Worm (Caenorhabditis elegans): Measurements from ENCODE around the gene F49E12.8.
A peak's percentile ranks its signal among the peaks of the same experiment; 100 is the strongest.

F49E12.8 gene

ce11 chrII:8428947-8429919, 35.1 kb upstream of the F49E12.8 start:
- TF ChIP-seq nhr-41 (GFP tag; IDR thresholded peaks at IDR 0.05) (no peak), lin-29 (GFP tag; IDR thresholded peaks at IDR 0.05) (no peak), ces-1 (GFP tag; optimal IDR thresholded peaks at IDR 0.05) (no peak), ztf-11 (tag; optimal IDR thresholded peaks at IDR 0.05) (no peak), dpl-1 (GFP tag; optimal IDR thresholded peaks at IDR 0.05) (peak; percentile 24), unc-130 (GFP tag; optimal IDR thresholded peaks at IDR 0.05) (peak; percentile 14), lim-7 (GFP tag; IDR thresholded peaks at IDR 0.05) (no peak), F49E8.2 (tag; optimal IDR thresholded peaks at IDR 0.05; ENCODE audit: borderline replicate concordance) (peak; percentile 52), mxl-3 (GFP tag; optimal IDR thresholded peaks at IDR 0.05) (peak; percentile 7), aha-1 (tag) (peak; percentile 76), lsy-2 (tag; optimal IDR thresholded peaks at IDR 0.05) (peak in 1 of 2 experiments; percentile 43), sdz-12 (GFP tag; optimal IDR thresholded peaks at IDR 0.05) (no peak), saeg-2 (GFP tag; IDR thresholded peaks at IDR 0.05) (no peak), pha-4 (GFP tag; IDR thresholded peaks at IDR 0.05) (no peak), pha-4 (tag; optimal IDR thresholded peaks at IDR 0.05) (no peak), ceh-28 (tag; optimal IDR thresholded peaks at IDR 0.05) (no peak), dve-1 (tag; optimal IDR thresholded peaks at IDR 0.05; ENCODE audit: insufficient read depth) (no peak), ceh-20 (GFP tag; IDR thresholded peaks at IDR 0.05) (no peak), duxl-1 (tag; optimal IDR thresholded peaks at IDR 0.05; ENCODE audit: poor library complexity) (no peak), dmd-9 (GFP tag; IDR thresholded peaks at IDR 0.05) (no peak), F37D6.2 (tag; optimal IDR thresholded peaks at IDR 0.05) (no peak), hmg-1.1 (GFP tag; IDR thresholded peaks at IDR 0.05) (peak; percentile 36; the same call in 1 of the 2 replicates), R02D3.7 (tag; optimal IDR thresholded peaks at IDR 0.05) (no peak), nhr-76 (tag; optimal IDR thresholded peaks at IDR 0.05) (no peak), pqm-1 (tag; optimal IDR thresholded peaks at IDR 0.05) (no peak), madf-9 (GFP tag; conservative IDR thresholded peaks at IDR 0.05) (no peak), zag-1 (tag; optimal IDR thresholded peaks at IDR 0.05) (no peak), ZK337.2 (GFP tag; IDR thresholded peaks at IDR 0.05) (no peak), nhr-111 (GFP tag; optimal IDR thresholded peaks at IDR 0.05) (no peak), nhr-28 (tag; optimal IDR thresholded peaks at IDR 0.05) (peak; percentile 19), daf-16 (GFP tag; optimal IDR thresholded peaks at IDR 0.05) (no peak), daf-16 (tag; optimal IDR thresholded peaks at IDR 0.05) (peak; percentile 8), madf-5 (GFP tag; IDR thresholded peaks at IDR 0.05) (no peak)

- TF ChIP-seq F10B5.3 (tag; optimal IDR thresholded peaks at IDR 0.05): no peak
- TF ChIP-seq lin-39 (tag; optimal IDR thresholded peaks at IDR 0.05): no peak
- no peak for TF ChIP-seq lin-1 (GFP tag; IDR thresholded peaks at IDR 0.05)
- no peak for TF ChIP-seq set-16 (GFP tag; IDR thresholded peaks at IDR 0.05)
- no peak for TF ChIP-seq D1046.2 (GFP tag; IDR thresholded peaks at IDR 0.05)
- TF ChIP-seq pha-4 (GFP tag; IDR thresholded peaks at IDR 0.05): no peak
- no peak for TF ChIP-seq pha-4 (tag; optimal IDR thresholded peaks at IDR 0.05)
These were observed 34.5 kb upstream of the F49E12.8 start, which contains the start of gene F14E5.2 for ce11 chrII:8428758-8428946. Gene F14E5.2, minus strand, starts transcription at chrII:8428858.

- TF ChIP-seq hif-1 (tag; optimal IDR thresholded peaks at IDR 0.05) (no peak), mep-1 (tag; optimal IDR thresholded peaks at IDR 0.05) (peak; percentile 39), ztf-7 (tag; optimal IDR thresholded peaks at IDR 0.05) (peak; percentile 82), F37D6.2 (tag; optimal IDR thresholded peaks at IDR 0.05) (no peak), nhr-237 (tag; optimal IDR thresholded peaks at IDR 0.05) (no peak), lin-1 (GFP tag; IDR thresholded peaks at IDR 0.05) (no peak), snpc-4 (tag; optimal IDR thresholded peaks at IDR 0.05) (no peak)
These were observed 26.8 kb upstream of the F49E12.8 start for ce11 chrII:8420775-8421388.
